Worm (Caenorhabditis elegans): ENCODE results near the gene col-117.

The col-117 gene

DNA sequence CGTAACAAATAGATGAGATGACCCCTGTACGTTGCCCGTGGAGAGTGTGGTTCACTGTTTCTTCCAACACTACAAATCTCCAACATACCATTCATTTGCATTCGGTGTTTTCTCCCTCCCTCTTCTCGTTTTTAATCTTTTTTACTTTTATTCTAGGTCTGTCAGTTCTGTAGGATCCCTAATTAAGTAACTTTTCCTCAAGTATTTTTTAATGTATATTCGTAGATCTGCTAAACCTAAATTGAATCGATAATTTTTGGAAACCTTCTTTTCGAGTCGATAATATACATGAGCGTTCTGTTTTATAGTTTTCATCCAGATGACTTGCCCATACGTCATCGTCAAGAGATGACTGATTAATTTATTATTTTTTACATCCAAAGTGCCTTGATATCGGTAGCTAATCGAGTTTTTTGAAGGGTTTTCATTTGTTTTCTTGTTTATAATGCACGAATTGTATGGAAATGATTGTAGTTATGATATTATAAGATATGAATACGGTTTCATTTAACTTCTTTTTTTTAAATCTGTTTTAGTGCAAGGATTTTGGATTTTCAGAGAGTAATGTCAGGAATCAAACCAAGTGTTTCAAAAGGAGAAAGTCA is 16.3 kb upstream of the col-117 start, which contains the start of the genes T28C6.11 and T11B7.1:
Gene T28C6.11, minus strand, starts transcription at position 101 of the 605 bp plus-strand sequence.
Gene T11B7.1, plus strand, starts transcription at position 555 of the 605 bp plus-strand sequence.
- TF ChIP-seq pqm-1 (tag; optimal IDR thresholded peaks at IDR 0.05) = no peak
- no peak for TF ChIP-seq T26A8.4 (GFP tag; IDR thresholded peaks at IDR 0.05)
- no peak for TF ChIP-seq mxl-3 (GFP tag; optimal IDR thresholded peaks at IDR 0.05)
- no peak for TF ChIP-seq ceh-20 (GFP tag; IDR thresholded peaks at IDR 0.05)
- TF ChIP-seq Y48G9A.11 (GFP tag; IDR thresholded peaks at IDR 0.05) = no peak
- TF ChIP-seq hif-1 (tag; optimal IDR thresholded peaks at IDR 0.05) = no peak
- TF ChIP-seq dve-1 (tag; optimal IDR thresholded peaks at IDR 0.05; ENCODE audit: insufficient read depth) = no peak
- TF ChIP-seq lir-3 (tag; optimal IDR thresholded peaks at IDR 0.05) = no peak
- TF ChIP-seq F10B5.3 (tag; optimal IDR thresholded peaks at IDR 0.05) = no peak
- no peak for TF ChIP-seq tra-1 (GFP tag; IDR thresholded peaks at IDR 0.05)
- no peak for TF ChIP-seq ama-1 (optimal IDR thresholded peaks at IDR 0.05)

DNA sequence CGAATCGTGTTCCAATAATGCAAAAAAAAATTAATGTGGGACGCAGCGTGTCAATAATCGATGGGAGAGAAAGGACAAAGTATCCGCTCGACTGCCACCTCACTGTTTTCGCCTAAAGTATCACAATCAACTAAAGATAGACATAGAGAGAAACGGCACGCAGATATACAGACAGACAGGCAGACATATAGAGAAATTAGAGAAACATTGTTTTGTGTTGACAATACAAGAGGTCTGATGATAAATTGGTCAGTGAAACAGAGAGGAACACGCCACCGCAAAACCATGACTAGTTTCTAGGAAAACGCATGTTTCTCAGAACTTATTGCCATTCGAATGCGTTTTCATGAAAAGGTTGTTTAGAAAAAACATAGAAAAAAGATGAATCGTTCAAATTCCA is 6.6 kb upstream of the col-117 start, which contains the start of gene T28C6.8:
Gene T28C6.8, minus strand, starts transcription at position 137 of the 400 bp plus-strand sequence.
- TF ChIP-seq nhr-111 (GFP tag; optimal IDR thresholded peaks at IDR 0.05) (no peak), ztf-11 (tag; optimal IDR thresholded peaks at IDR 0.05) (no peak), unc-39 (tag; optimal IDR thresholded peaks at IDR 0.05) (no peak), hif-1 (tag; optimal IDR thresholded peaks at IDR 0.05) (no peak), lsy-2 (tag; optimal IDR thresholded peaks at IDR 0.05) (peak in 1 of 2 experiments; percentile 39), ceh-32 (tag; optimal IDR thresholded peaks at IDR 0.05; ENCODE audit: poor library complexity) (no peak), sdz-12 (GFP tag; optimal IDR thresholded peaks at IDR 0.05) (no peak), tag-97 (GFP tag; IDR thresholded peaks at IDR 0.05) (no peak), ztf-7 (tag; optimal IDR thresholded peaks at IDR 0.05) (no peak), F26F4.8 (GFP tag; conservative IDR thresholded peaks at IDR 0.05) (no peak), daf-12 (tag; optimal IDR thresholded peaks at IDR 0.05) (no peak), ceh-20 (GFP tag; IDR thresholded peaks at IDR 0.05) (no peak), F10B5.3 (tag; optimal IDR thresholded peaks at IDR 0.05) (no peak), nhr-10 (tag; optimal IDR thresholded peaks at IDR 0.05) (no peak), lir-3 (tag; optimal IDR thresholded peaks at IDR 0.05) (no peak), nhr-41 (GFP tag; IDR thresholded peaks at IDR 0.05) (no peak), dve-1 (tag; optimal IDR thresholded peaks at IDR 0.05; ENCODE audit: insufficient read depth) (peak; percentile 43), tra-1 (GFP tag; IDR thresholded peaks at IDR 0.05) (no peak), ZK546.5 (tag; optimal IDR thresholded peaks at IDR 0.05) (no peak), duxl-1 (tag; optimal IDR thresholded peaks at IDR 0.05; ENCODE audit: poor library complexity) (no peak), ceh-62 (tag; optimal IDR thresholded peaks at IDR 0.05) (no peak), nhr-48 (tag; optimal IDR thresholded peaks at IDR 0.05) (no peak), fkh-10 (GFP tag; optimal IDR thresholded peaks at IDR 0.05) (no peak), unc-130 (GFP tag; optimal IDR thresholded peaks at IDR 0.05) (no peak), cey-2 (tag; optimal IDR thresholded peaks at IDR 0.05; ENCODE audit: borderline replicate concordance, insufficient read depth) (peak; percentile 33), ceh-28 (tag; optimal IDR thresholded peaks at IDR 0.05) (no peak), T26A8.4 (GFP tag; IDR thresholded peaks at IDR 0.05) (peak; percentile 67), F49E8.2 (tag; optimal IDR thresholded peaks at IDR 0.05; ENCODE audit: borderline replicate concordance) (no peak), madf-9 (GFP tag; conservative IDR thresholded peaks at IDR 0.05) (no peak), daf-8 (GFP tag; IDR thresholded peaks at IDR 0.05) (no peak), Y75B8A.6 (GFP tag; IDR thresholded peaks at IDR 0.05) (no peak), jun-1 (tag; optimal IDR thresholded peaks at IDR 0.05) (no peak), zip-2 (tag; optimal IDR thresholded peaks at IDR 0.05) (no peak), nhr-28 (tag; optimal IDR thresholded peaks at IDR 0.05) (peak; percentile 88), dmd-9 (GFP tag; IDR thresholded peaks at IDR 0.05) (no peak), dpl-1 (GFP tag; optimal IDR thresholded peaks at IDR 0.05) (peak; percentile 26), lin-39 (tag; optimal IDR thresholded peaks at IDR 0.05) (no peak), fos-1 (tag; optimal IDR thresholded peaks at IDR 0.05) (no peak), pha-4 (GFP tag; IDR thresholded peaks at IDR 0.05) (no peak), pha-4 (tag; optimal IDR thresholded peaks at IDR 0.05) (no peak), aly-2 (tag; optimal IDR thresholded peaks at IDR 0.05) (no peak), mdt-29 (GFP tag; IDR thresholded peaks at IDR 0.05) (no peak), mdl-1 (tag; optimal IDR thresholded peaks at IDR 0.05) (peak in 1 of 2 experiments; percentile 47), hlh-30 (tag; optimal IDR thresholded peaks at IDR 0.05; ENCODE audit: insufficient read depth) (peak; percentile 68)
